Fruit fly (Drosophila melanogaster) whole organism, embryonic: ENCODE measurements around the gene CG18661.

Experiments used
- Asciz ChIP-seq: fragments of 200-800 bp; sonication (Bioruptor generic); optimal IDR thresholded peaks from 2 replicates; lab custom pipeline; 2017; ENCODE audit warnings: missing biosample characterization, mild to moderate bottlenecking, missing genetic modification characterization, missing genetic modification reagents
- BtbVII ChIP-seq: fragments of 200-800 bp; sonication (Bioruptor generic); optimal IDR thresholded peaks from 3 replicates; lab custom pipeline; 2017; ENCODE audit warnings: missing biosample characterization, mild to moderate bottlenecking, missing genetic modification characterization
- CG10462 ChIP-seq: fragments of 200-800 bp; sonication (Bioruptor generic); optimal IDR thresholded peaks from 2 replicates; lab custom pipeline; 2016; ENCODE audit warnings: missing biosample characterization, missing genetic modification characterization
- CG11085 ChIP-seq: fragments of 200-800 bp; sonication (Bioruptor generic); IDR thresholded peaks from 2 replicates; pipeline ENCODE4 v1.3.6; 2022; ENCODE audit warnings: missing biosample characterization, missing genetic modification characterization
- CG11695 ChIP-seq: fragments of 200-800 bp; sonication (Bioruptor generic); IDR thresholded peaks from 3 replicates; pipeline ENCODE4 v1.3.6; 2022; ENCODE audit warnings: missing biosample characterization, missing genetic modification characterization
- CG13894 ChIP-seq: fragments of 200-800 bp; sonication (Bioruptor generic); optimal IDR thresholded peaks from 3 replicates; lab custom pipeline; 2018; ENCODE audit warnings: missing biosample characterization, mild to moderate bottlenecking, missing genetic modification characterization, moderate library complexity
- CG2202 ChIP-seq: fragments of 200-800 bp; sonication (Bioruptor generic); optimal IDR thresholded peaks from 2 replicates; lab custom pipeline; 2018; ENCODE audit warnings: missing biosample characterization, mild to moderate bottlenecking, missing genetic modification characterization
- CG32767 ChIP-seq: fragments of 200-800 bp; sonication (Bioruptor generic); IDR thresholded peaks from 2 replicates; pipeline ENCODE4 v1.3.6; 2022; ENCODE audit warnings: missing biosample characterization, missing genetic modification characterization
- CG32772 ChIP-seq: fragments of 200-800 bp; sonication (Bioruptor generic); IDR thresholded peaks from 2 replicates; pipeline ENCODE4 v1.3.6; 2022; ENCODE audit warnings: missing biosample characterization, missing genetic modification characterization
- CG3995 ChIP-seq: fragments of 200-800 bp; sonication (Bioruptor generic); optimal IDR thresholded peaks from 3 replicates; lab custom pipeline; 2016; ENCODE audit warnings: missing biosample characterization, missing genetic modification characterization
- CG6654 ChIP-seq: fragments of 200-800 bp; sonication (Bioruptor generic); optimal IDR thresholded peaks from 2 replicates; lab custom pipeline; 2017; ENCODE audit warnings: missing biosample characterization, mild to moderate bottlenecking, missing genetic modification characterization
- CG6854 ChIP-seq: fragments of 200-800 bp; sonication (Bioruptor generic); optimal IDR thresholded peaks from 3 replicates; lab custom pipeline; 2017; ENCODE audit warnings: missing biosample characterization, mild to moderate bottlenecking, missing genetic modification characterization
- CG7271 ChIP-seq: fragments of 200-800 bp; sonication (Bioruptor generic); optimal IDR thresholded peaks from 2 replicates; lab custom pipeline; 2018; ENCODE audit warnings: missing biosample characterization, mild to moderate bottlenecking, missing genetic modification characterization, moderate library complexity
- CG8290 ChIP-seq, 3 experiments: fragments of 200-800 bp; sonication (Bioruptor generic); optimal IDR thresholded peaks; 2 replicates each; lab custom pipeline; 2016 to 2019; ENCODE audit warnings: missing biosample characterization in 3 of 3, missing genetic modification characterization in 3 of 3, mild to moderate bottlenecking in 2 of 3, moderate library complexity in 1 of 3
- CG9817 ChIP-seq: fragments of 200-800 bp; sonication (Bioruptor generic); optimal IDR thresholded peaks from 2 replicates; lab custom pipeline; 2018; ENCODE audit warnings: missing biosample characterization, mild to moderate bottlenecking, missing genetic modification characterization, moderate library complexity
- CG9876 ChIP-seq: fragments of 200-800 bp; sonication (Bioruptor generic); optimal IDR thresholded peaks from 2 replicates; lab custom pipeline; 2016; ENCODE audit warnings: missing biosample characterization, missing genetic modification characterization
- D ChIP-seq, 2 experiments: fragments of 200-800 bp in 1 of 2; fragments of >200 bp in 1 of 2; sonication (Bioruptor generic) in 1 of 2; optimal IDR thresholded peaks; 2 replicates in 1 of 2; 3 replicates in 1 of 2; lab custom pipeline; 2017; ENCODE audit warnings: mild to moderate bottlenecking in 1 of 2, missing biosample characterization in 1 of 2, missing genetic modification characterization in 1 of 2, missing genetic modification reagents in 1 of 2
- D19B ChIP-seq: fragments of 200-800 bp; sonication (Bioruptor generic); optimal IDR thresholded peaks from 2 replicates; lab custom pipeline; 2017; ENCODE audit warnings: missing biosample characterization, mild to moderate bottlenecking, missing genetic modification characterization
- Lim3 ChIP-seq: fragments of 200-800 bp; sonication (Bioruptor generic); IDR thresholded peaks from 2 replicates; pipeline ENCODE4 v1.3.6; 2022; ENCODE audit warnings: missing biosample characterization, missing genetic modification characterization
- Mad ChIP-seq: fragments of 200-800 bp; sonication (Bioruptor generic); optimal IDR thresholded peaks from 2 replicates; lab custom pipeline; 2016; ENCODE audit warnings: missing biosample characterization, missing genetic modification characterization
- Med ChIP-seq: fragments of 200-800 bp; sonication (Bioruptor generic); peaks from one replicate; lab custom pipeline; 2016; ENCODE audit warnings: missing biosample characterization, missing genetic modification characterization, mild to moderate bottlenecking, inconsistent platforms, moderate library complexity
- NC2β ChIP-seq: fragments of 200-800 bp; sonication (Bioruptor generic); optimal IDR thresholded peaks from 2 replicates; lab custom pipeline; 2016; ENCODE audit warnings: missing biosample characterization, missing genetic modification characterization
- NK7.1 ChIP-seq: fragments of 200-800 bp; sonication (Bioruptor generic); optimal IDR thresholded peaks from 3 replicates; lab custom pipeline; 2016; ENCODE audit warnings: missing biosample characterization, missing genetic modification characterization
- Opbp ChIP-seq: fragments of 200-800 bp; sonication (Bioruptor generic); IDR thresholded peaks from 3 replicates; pipeline ENCODE4 v1.3.6; 2022; ENCODE audit warnings: missing biosample characterization, missing genetic modification characterization; ENCODE audit not compliant: partially characterized antibody
- Ssrp ChIP-seq: fragments of 200-800 bp; sonication (Bioruptor generic); optimal IDR thresholded peaks from 2 replicates; lab custom pipeline; 2018; ENCODE audit warnings: missing biosample characterization, mild to moderate bottlenecking, missing genetic modification characterization, moderate library complexity
- ap ChIP-seq: fragments of 200-800 bp; sonication (Bioruptor generic); IDR thresholded peaks from 2 replicates; pipeline ENCODE4 v1.3.6; 2022; ENCODE audit warnings: missing biosample characterization, missing genetic modification characterization
- caup ChIP-seq: fragments of 200-800 bp; sonication (Bioruptor generic); optimal IDR thresholded peaks from 3 replicates; lab custom pipeline; 2017; ENCODE audit warnings: missing biosample characterization, mild to moderate bottlenecking, missing genetic modification characterization, moderate library complexity; ENCODE audit not compliant: severe bottlenecking
- disco-r ChIP-seq: fragments of 200-800 bp; sonication (Bioruptor generic); optimal IDR thresholded peaks from 2 replicates; lab custom pipeline; 2016; ENCODE audit warnings: missing biosample characterization, missing genetic modification characterization
- dmrt99B ChIP-seq: fragments of 200-800 bp; sonication (Bioruptor generic); optimal IDR thresholded peaks from 2 replicates; lab custom pipeline; 2018; ENCODE audit warnings: missing biosample characterization, mild to moderate bottlenecking, missing genetic modification characterization, moderate library complexity
- gcm2 ChIP-seq: fragments of 200-800 bp; sonication (Bioruptor generic); optimal IDR thresholded peaks from 2 replicates; lab custom pipeline; 2016; ENCODE audit warnings: missing biosample characterization, missing genetic modification characterization
- gsb-n ChIP-seq: fragments of 200-800 bp; sonication (Bioruptor generic); optimal IDR thresholded peaks from 3 replicates; lab custom pipeline; 2018; ENCODE audit warnings: missing biosample characterization, mild to moderate bottlenecking, missing genetic modification characterization
- hbn ChIP-seq: fragments of 200-800 bp; sonication (Bioruptor generic); IDR thresholded peaks from 2 replicates; pipeline ENCODE4 v1.3.6; 2022; ENCODE audit warnings: missing biosample characterization, missing genetic modification characterization; ENCODE audit not compliant: partially characterized antibody
- ken ChIP-seq: fragments of 200-800 bp; sonication (Bioruptor generic); IDR thresholded peaks from 3 replicates; pipeline ENCODE4 v1.3.6; 2022; ENCODE audit warnings: missing biosample characterization, missing genetic modification characterization
- kni ChIP-seq: fragments of 200-800 bp; sonication (Bioruptor generic); optimal IDR thresholded peaks from 3 replicates; lab custom pipeline; 2017; ENCODE audit warnings: mild to moderate bottlenecking, missing biosample characterization, missing genetic modification reagents, missing genetic modification characterization
- lab ChIP-seq: fragments of 200-800 bp; sonication (Bioruptor generic); optimal IDR thresholded peaks from 3 replicates; lab custom pipeline; 2017; ENCODE audit warnings: missing biosample characterization, missing genetic modification characterization, mild to moderate bottlenecking, moderate library complexity, missing genetic modification reagents
- lbe ChIP-seq: fragments of 200-800 bp; sonication (Bioruptor generic); optimal IDR thresholded peaks from 2 replicates; lab custom pipeline; 2016; ENCODE audit warnings: missing biosample characterization, mild to moderate bottlenecking, missing genetic modification characterization
- lmd ChIP-seq: fragments of 200-800 bp; sonication (Bioruptor generic); IDR thresholded peaks from 2 replicates; pipeline ENCODE4 v1.3.6; 2022; ENCODE audit warnings: missing biosample characterization, missing genetic modification characterization
- org-1 ChIP-seq: fragments of 200-800 bp; sonication (Bioruptor generic); optimal IDR thresholded peaks from 2 replicates; lab custom pipeline; 2017; ENCODE audit warnings: missing biosample characterization, missing genetic modification characterization
- ranshi ChIP-seq: fragments of 200-800 bp; sonication (Bioruptor generic); IDR thresholded peaks from 2 replicates; pipeline ENCODE4 v1.3.6; 2022; ENCODE audit warnings: missing biosample characterization, missing genetic modification characterization
- row ChIP-seq: fragments of 200-800 bp; sonication (Bioruptor generic); IDR thresholded peaks from 3 replicates; pipeline ENCODE4 v1.3.6; 2022; ENCODE audit warnings: missing biosample characterization, missing genetic modification characterization
- sc ChIP-seq, 3 experiments: fragments of >200 bp in 2 of 3; fragments of 200-800 bp in 1 of 3; sonication (Bioruptor generic) in 1 of 3; optimal IDR thresholded peaks; 2 replicates in 2 of 3; 3 replicates in 1 of 3; lab custom pipeline; 2017; ENCODE audit warnings: mild to moderate bottlenecking in 1 of 3, missing biosample characterization in 1 of 3, missing genetic modification characterization in 1 of 3, missing genetic modification reagents in 1 of 3
- sr ChIP-seq: fragments of 200-800 bp; sonication (Bioruptor generic); IDR thresholded peaks from 3 replicates; pipeline ENCODE4 v1.3.6; 2022; ENCODE audit warnings: missing biosample characterization, missing genetic modification characterization
- ssp ChIP-seq: fragments of 200-800 bp; sonication (Bioruptor generic); IDR thresholded peaks from 2 replicates; pipeline ENCODE4 v1.3.6; 2022; ENCODE audit warnings: missing biosample characterization, missing genetic modification characterization
- stwl ChIP-seq: fragments of 200-800 bp; sonication (Bioruptor generic); optimal IDR thresholded peaks from 3 replicates; lab custom pipeline; 2018; ENCODE audit warnings: missing biosample characterization, mild to moderate bottlenecking, missing genetic modification characterization, moderate library complexity
- trem ChIP-seq: fragments of 200-800 bp; optimal IDR thresholded peaks from 3 replicates; lab custom pipeline; 2019; ENCODE audit warnings: missing biosample characterization, mild to moderate bottlenecking, missing genetic modification characterization, moderate library complexity
- tx ChIP-seq: fragments of 200-800 bp; sonication (Bioruptor generic); optimal IDR thresholded peaks from 2 replicates; lab custom pipeline; 2016; ENCODE audit warnings: missing biosample characterization, missing genetic modification characterization
- wdn ChIP-seq: fragments of 200-800 bp; sonication (Bioruptor generic); IDR thresholded peaks from 2 replicates; pipeline ENCODE4 v1.3.6; 2022; ENCODE audit warnings: missing biosample characterization, missing genetic modification characterization
- wor ChIP-seq: fragments of 200-800 bp; sonication (Bioruptor generic); IDR thresholded peaks from 2 replicates; pipeline ENCODE4 v1.3.6; 2022; ENCODE audit warnings: missing biosample characterization, missing genetic modification characterization

The CG18661 gene

DNA sequence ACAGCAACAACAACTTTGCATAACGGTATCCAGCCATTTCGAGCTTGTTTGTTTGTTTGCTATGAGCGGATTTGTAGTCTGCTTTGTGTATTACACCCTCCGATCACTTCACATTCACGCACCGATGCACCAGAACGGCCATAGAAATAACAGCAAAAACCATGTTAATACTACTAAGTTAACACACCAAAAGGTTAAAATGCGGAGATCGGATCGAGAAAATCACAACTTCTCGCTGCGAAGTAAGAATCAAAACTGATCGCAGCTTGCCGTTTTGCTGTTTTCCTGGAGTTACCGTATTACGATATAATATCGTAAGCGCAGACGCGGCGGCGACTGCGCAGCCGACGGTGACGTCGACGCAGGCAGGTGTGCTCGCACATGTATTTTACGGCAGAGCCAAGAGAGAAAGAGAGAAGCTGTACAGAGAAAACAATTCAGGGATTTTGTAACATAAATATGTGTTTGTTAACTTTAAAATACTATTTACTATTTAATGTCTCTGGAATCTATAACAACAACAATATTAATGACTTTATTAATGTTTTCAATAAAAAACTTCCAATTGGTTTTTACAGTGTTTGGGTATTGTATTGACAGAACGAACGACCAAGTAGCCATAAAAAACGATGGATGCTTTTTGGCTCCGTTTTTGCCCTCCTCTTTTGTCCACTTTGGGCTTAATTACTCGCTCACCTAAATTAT is 12.6 kb upstream of the CG18661 start, which contains the start of gene CG13101 (continued):
- TF ChIP-seq ranshi (peak; percentile 94), sr (GFP tag; lab: Robert Waterston, UW) (no peak), CG13894 (tag; lab: Kevin White, UChicago) (peak; percentile 74), stwl (tag; lab: Kevin White, UChicago) (peak; percentile 24), CG6654 (GFP tag; lab: Kevin White, UChicago) (peak; percentile 20), Lim3 (GFP tag; lab: Robert Waterston, UW) (0 out of 2 replicates have a peak, but pooled peaks have one; percentile 46), CG11085 (GFP tag; lab: Robert Waterston, UW) (peak; percentile 89), Mad (GFP tag; lab: Kevin White, UChicago) (peak; percentile 78), CG8290 (GFP tag; optimal IDR thresholded peaks at IDR 0.05; lab: Kevin White, UChicago) (peak; percentile 68), CG8290 (tag; optimal IDR thresholded peaks at IDR 0.05; lab: Kevin White, UChicago) (peak in 1 of 2 experiments; percentile 70), NK7.1 (GFP tag; lab: Kevin White, UChicago) (peak; percentile 72), hbn (GFP tag; lab: Robert Waterston, UW) (no peak), row (GFP tag; lab: Robert Waterston, UW) (peak; percentile 96), sc (optimal IDR thresholded peaks at IDR 0.05; lab: Kevin White, UChicago) (no peak), sc (GFP tag; optimal IDR thresholded peaks at IDR 0.05; lab: Kevin White, UChicago) (peak; percentile 85), CG10462 (GFP tag; lab: Kevin White, UChicago) (peak; percentile 85), ap (GFP tag; lab: Robert Waterston, UW) (peak; percentile 90), wor (GFP tag; lab: Robert Waterston, UW) (peak; percentile 85), Med (peak; percentile 96), BtbVII (peak; percentile 89), gsb-n (peak; percentile 95), ssp (GFP tag; lab: Robert Waterston, UW) (peak; percentile 87), CG9817 (tag; lab: Kevin White, UChicago) (peak; percentile 82), gcm2 (GFP tag; lab: Kevin White, UChicago) (peak; percentile 60), ken (GFP tag; lab: Robert Waterston, UW) (no peak; the same call in 1 of the 3 replicates), org-1 (GFP tag; lab: Kevin White, UChicago) (peak; percentile 89), wdn (GFP tag; lab: Robert Waterston, UW) (peak; percentile 90), NC2β (GFP tag; lab: Kevin White, UChicago) (peak; percentile 83), CG32767 (GFP tag; lab: Robert Waterston, UW) (peak; percentile 89), CG7271 (tag; lab: Kevin White, UChicago) (peak; percentile 56), CG32772 (GFP tag; lab: Robert Waterston, UW) (peak; percentile 92), tx (peak; percentile 61), Ssrp (tag; lab: Kevin White, UChicago) (peak; percentile 87), CG9876 (GFP tag; lab: Kevin White, UChicago) (peak; percentile 27), CG11695 (GFP tag; lab: Robert Waterston, UW) (peak; percentile 97), Asciz (peak; percentile 90), trem (tag; lab: Kevin White, UChicago) (peak; percentile 88), disco-r (GFP tag; lab: Kevin White, UChicago) (peak; percentile 74), CG2202 (tag; lab: Kevin White, UChicago) (peak; percentile 89), D (optimal IDR thresholded peaks at IDR 0.05; lab: Kevin White, UChicago) (no peak), D (GFP tag; optimal IDR thresholded peaks at IDR 0.05; lab: Kevin White, UChicago) (peak; percentile 89), Opbp (GFP tag; lab: Robert Waterston, UW) (no peak), lbe (GFP tag; lab: Kevin White, UChicago) (peak; percentile 94), CG6854 (GFP tag; lab: Kevin White, UChicago) (peak; percentile 87), dmrt99B (tag; lab: Kevin White, UChicago) (peak; percentile 92), CG3995 (GFP tag; lab: Kevin White, UChicago) (peak; percentile 18), lmd (GFP tag; lab: Robert Waterston, UW) (peak; percentile 91), caup (GFP tag; lab: Kevin White, UChicago) (peak; percentile 89), D19B (GFP tag; lab: Kevin White, UChicago) (peak; percentile 77), kni (GFP tag; lab: Kevin White, UChicago) (no peak), lab (GFP tag; lab: Kevin White, UChicago) (peak; percentile 96)
